Worm (Caenorhabditis elegans): Measurements from ENCODE around the gene srlf-24.
A peak's percentile ranks its signal among the peaks of the same experiment; 100 is the strongest.

Gene srlf-24

DNA sequence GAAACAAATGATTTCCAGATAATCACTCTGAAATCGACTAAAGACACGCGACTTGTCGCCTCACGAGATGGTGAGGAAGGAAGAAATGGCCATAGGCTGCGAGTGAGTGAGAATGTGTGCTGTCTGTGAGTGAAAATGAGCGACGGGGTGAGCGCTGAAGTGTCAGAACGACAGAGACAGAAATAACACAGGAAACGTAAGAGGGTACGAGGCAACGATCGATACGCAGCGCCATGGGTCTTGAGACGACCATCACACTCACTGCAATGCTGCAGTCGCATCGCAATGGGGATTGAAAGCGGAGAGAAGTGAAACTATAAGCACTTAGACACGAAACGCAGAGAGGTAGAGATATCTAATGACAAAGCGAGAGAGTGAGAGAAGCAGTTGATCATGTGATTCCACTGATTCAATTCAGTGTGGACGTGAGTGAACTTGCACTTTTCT is 22.8 kb downstream of the srlf-24 start (continued):
- TF ChIP-seq ceh-44 (GFP tag; IDR thresholded peaks at IDR 0.05): 0 out of 2 replicates have a peak, but pooled peaks have one; percentile 24
- 0 out of 2 replicates have a peak, but pooled peaks have one; percentile 59 for TF ChIP-seq lin-29 (GFP tag; IDR thresholded peaks at IDR 0.05)
- TF ChIP-seq snpc-1.2 (GFP tag; IDR thresholded peaks at IDR 0.05): peak; percentile 38; the same call in 1 of the 2 replicates
- no peak for TF ChIP-seq attf-4 (tag; optimal IDR thresholded peaks at IDR 0.05)
- no peak for TF ChIP-seq lin-15B (tag; optimal IDR thresholded peaks at IDR 0.05)
- TF ChIP-seq nhr-41 (GFP tag; IDR thresholded peaks at IDR 0.05): no peak
- peak; percentile 72 for TF ChIP-seq lin-13 (GFP tag; optimal IDR thresholded peaks at IDR 0.05)
- TF ChIP-seq nhr-25 (tag; optimal IDR thresholded peaks at IDR 0.05; ENCODE audit: borderline replicate concordance, insufficient read depth): peak; percentile 92
- no peak for TF ChIP-seq ZK337.2 (GFP tag; IDR thresholded peaks at IDR 0.05)
- TF ChIP-seq spr-3 (GFP tag; optimal IDR thresholded peaks at IDR 0.05): peak; percentile 80
- no peak for TF ChIP-seq Y105C5A.15 (GFP tag; IDR thresholded peaks at IDR 0.05)
- 0 out of 2 replicates have a peak, but pooled peaks have one; percentile 23 for TF ChIP-seq zfp-3 (GFP tag; conservative IDR thresholded peaks at IDR 0.05)
- no peak for TF ChIP-seq fos-1 (tag; optimal IDR thresholded peaks at IDR 0.05)
- no peak for TF ChIP-seq zip-11 (GFP tag; IDR thresholded peaks at IDR 0.05)
- TF ChIP-seq hlh-11 (tag; optimal IDR thresholded peaks at IDR 0.05): peak; percentile 97
- peak; percentile 91 for TF ChIP-seq egl-43 (GFP tag; IDR thresholded peaks at IDR 0.05)
- peak; percentile 92 for TF ChIP-seq dve-1 (tag; optimal IDR thresholded peaks at IDR 0.05; ENCODE audit: insufficient read depth)
- peak; percentile 30 for TF ChIP-seq lir-3 (tag; optimal IDR thresholded peaks at IDR 0.05)
- TF ChIP-seq nhr-42 (GFP tag; IDR thresholded peaks at IDR 0.05): peak; percentile 89
- TF ChIP-seq T26A8.4 (GFP tag; IDR thresholded peaks at IDR 0.05): peak; percentile 89
- TF ChIP-seq daf-8 (GFP tag; IDR thresholded peaks at IDR 0.05): no peak
- peak; percentile 48 for TF ChIP-seq unc-39 (tag; optimal IDR thresholded peaks at IDR 0.05)
- TF ChIP-seq ceh-82 (tag; optimal IDR thresholded peaks at IDR 0.05): no peak
- no peak for TF ChIP-seq lin-39 (tag; optimal IDR thresholded peaks at IDR 0.05)
- peak; percentile 40 to 92 for TF ChIP-seq mdl-1 (tag; optimal IDR thresholded peaks at IDR 0.05)
- TF ChIP-seq tra-1 (GFP tag; IDR thresholded peaks at IDR 0.05): peak; percentile 76
- TF ChIP-seq mxl-2 (GFP tag; conservative IDR thresholded peaks at IDR 0.05): no peak
- TF ChIP-seq F49E8.2 (tag; optimal IDR thresholded peaks at IDR 0.05; ENCODE audit: borderline replicate concordance): no peak
- TF ChIP-seq php-3 (GFP tag; IDR thresholded peaks at IDR 0.05): 0 out of 2 replicates have a peak, but pooled peaks have one; percentile 26
- peak; percentile 67 for TF ChIP-seq sdz-12 (GFP tag; optimal IDR thresholded peaks at IDR 0.05)
- TF ChIP-seq Y5F2A.4 (GFP tag; optimal IDR thresholded peaks at IDR 0.05): no peak
- peak; percentile 92 for TF ChIP-seq spr-1 (tag; optimal IDR thresholded peaks at IDR 0.05)
- peak; percentile 68 for TF ChIP-seq ceh-32 (tag; optimal IDR thresholded peaks at IDR 0.05; ENCODE audit: poor library complexity)
- TF ChIP-seq ztf-11 (tag; optimal IDR thresholded peaks at IDR 0.05): no peak
- TF ChIP-seq F10B5.3 (tag; optimal IDR thresholded peaks at IDR 0.05): no peak
- TF ChIP-seq nhr-48 (tag; optimal IDR thresholded peaks at IDR 0.05): peak; percentile 91
- TF ChIP-seq F26F4.8 (GFP tag; conservative IDR thresholded peaks at IDR 0.05): no peak
- TF ChIP-seq zag-1 (tag; optimal IDR thresholded peaks at IDR 0.05): peak; percentile 74
- peak; percentile 91 for TF ChIP-seq ama-1 (optimal IDR thresholded peaks at IDR 0.05)
- TF ChIP-seq nhr-111 (GFP tag; optimal IDR thresholded peaks at IDR 0.05): no peak
- peak; percentile 82 for TF ChIP-seq ztf-7 (tag; optimal IDR thresholded peaks at IDR 0.05)
- TF ChIP-seq saeg-2 (GFP tag; IDR thresholded peaks at IDR 0.05): no peak
- TF ChIP-seq cey-2 (tag; optimal IDR thresholded peaks at IDR 0.05; ENCODE audit: borderline replicate concordance, insufficient read depth): no peak
- TF ChIP-seq F37D6.2 (tag; optimal IDR thresholded peaks at IDR 0.05): peak; percentile 85
- TF ChIP-seq nhr-10 (tag; optimal IDR thresholded peaks at IDR 0.05): peak; percentile 54
- TF ChIP-seq rbr-2 (tag; optimal IDR thresholded peaks at IDR 0.05): peak; percentile 96
- TF ChIP-seq jun-1 (tag; optimal IDR thresholded peaks at IDR 0.05): peak; percentile 42
- TF ChIP-seq nhr-11 (tag; optimal IDR thresholded peaks at IDR 0.05): peak; percentile 96
- peak; percentile 82 for TF ChIP-seq pha-4 (GFP tag; IDR thresholded peaks at IDR 0.05)
- TF ChIP-seq pha-4 (tag; optimal IDR thresholded peaks at IDR 0.05): no peak
- peak; percentile 86 for TF ChIP-seq ctbp-1 (GFP tag; IDR thresholded peaks at IDR 0.05)
